Worm (Caenorhabditis elegans) whole organism, mixed stage, embryonic: ENCODE measurements around the gene R193.2.

Experiments used
- flh-1 ChIP-seq: fragments of 200-800 bp; sonication (Bioruptor generic); optimal IDR thresholded peaks from 2 replicates; lab custom pipeline; 2018; ENCODE audit warnings: mild to moderate bottlenecking, missing genetic modification characterization, moderate library complexity, missing compliant biosample characterization
- lsy-2 ChIP-seq: fragments of 150-350 bp; optimal IDR thresholded peaks from 2 replicates; lab custom pipeline; 2014; ENCODE audit warnings: missing biosample characterization, missing genetic modification characterization
- nhr-76 ChIP-seq: sonication (generic microtip); optimal IDR thresholded peaks from 2 replicates; lab custom pipeline; 2017; ENCODE audit warnings: missing biosample characterization, missing genetic modification characterization
- unc-39 ChIP-seq: fragments of 150-350 bp; optimal IDR thresholded peaks from 2 replicates; lab custom pipeline; 2014; ENCODE audit warnings: missing biosample characterization, missing genetic modification characterization

DNA sequence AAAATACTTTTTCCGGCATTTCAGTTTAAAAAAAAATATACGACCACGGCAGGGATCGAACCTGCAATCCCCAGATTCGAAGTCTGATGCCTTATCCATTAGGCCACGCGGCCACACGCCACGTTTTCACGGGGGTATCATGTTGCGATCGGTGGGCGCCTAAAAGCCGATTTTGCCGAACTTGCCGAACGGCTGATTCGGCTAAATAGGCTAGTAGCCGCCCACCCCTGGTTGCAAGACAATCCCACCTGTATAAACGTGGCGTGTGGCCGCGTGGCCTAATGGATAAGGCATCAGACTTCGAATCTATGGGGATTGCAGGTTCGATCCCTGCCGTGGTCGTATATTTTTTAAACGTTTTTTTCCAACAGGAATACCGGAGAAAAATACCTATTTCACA is 59.3 kb downstream of the R193.2 start:
- TF ChIP-seq unc-39 (tag; lab: Kevin White, UChicago) (no peak), nhr-76 (tag; lab: Kevin White, UChicago) (no peak), lsy-2 (no peak), flh-1 (GFP tag; lab: Kevin White, UChicago) (no peak)
